Fruit fly (Drosophila melanogaster) whole organism, adult: ENCODE results near the gene CG4829.

Source experiments
- CG12768 ChIP-seq: fragments of 200-800 bp; sonication (Bioruptor generic); optimal IDR thresholded peaks from 2 replicates; lab custom pipeline; 2017; ENCODE audit warnings: missing biosample characterization, missing genetic modification characterization, mild to moderate bottlenecking, moderate library complexity, missing genetic modification reagents
- CG14711 ChIP-seq: fragments of 200-800 bp; sonication (Bioruptor generic); optimal IDR thresholded peaks from 2 replicates; lab custom pipeline; 2018; ENCODE audit warnings: missing biosample characterization, mild to moderate bottlenecking, missing genetic modification characterization, moderate library complexity
- CG1620 ChIP-seq: fragments of 200-800 bp; sonication (Bioruptor generic); optimal IDR thresholded peaks from 2 replicates; lab custom pipeline; 2016; ENCODE audit warnings: missing biosample characterization, missing genetic modification characterization
- CG7045 ChIP-seq: fragments of 200-800 bp; sonication (Bioruptor generic); optimal IDR thresholded peaks from 2 replicates; lab custom pipeline; 2017; ENCODE audit warnings: missing biosample characterization, mild to moderate bottlenecking, missing genetic modification characterization
- Clk ChIP-seq: fragments of 200-800 bp; sonication (Bioruptor generic); optimal IDR thresholded peaks from 2 replicates; lab custom pipeline; 2017; ENCODE audit warnings: missing biosample characterization, missing genetic modification characterization
- Hr96 ChIP-seq: fragments of 200-800 bp; sonication (Bioruptor generic); optimal IDR thresholded peaks from 2 replicates; lab custom pipeline; 2016; ENCODE audit warnings: missing biosample characterization, missing genetic modification characterization
- Mnt ChIP-seq: fragments of 200-800 bp; sonication (Bioruptor generic); optimal IDR thresholded peaks from 2 replicates; lab custom pipeline; 2016; ENCODE audit warnings: missing biosample characterization, mild to moderate bottlenecking, missing genetic modification characterization
- cnc ChIP-seq, 2 experiments: fragments of >200 bp; optimal IDR thresholded peaks; 2 replicates each; lab custom pipeline; 2017
- ovo ChIP-seq: fragments of 200-800 bp; sonication (Bioruptor generic); optimal IDR thresholded peaks from 2 replicates; lab custom pipeline; 2016; ENCODE audit warnings: missing biosample characterization, missing genetic modification characterization
- tj ChIP-seq: fragments of 200-800 bp; sonication (Bioruptor generic); optimal IDR thresholded peaks from 3 replicates; lab custom pipeline; 2017; ENCODE audit warnings: missing biosample characterization, mild to moderate bottlenecking, missing genetic modification characterization, moderate library complexity
- toe ChIP-seq: fragments of 200-800 bp; sonication (Bioruptor generic); optimal IDR thresholded peaks from 2 replicates; lab custom pipeline; 2016; ENCODE audit warnings: missing biosample characterization, missing genetic modification characterization

CG4829 gene

dm6 chrX:16874671-16875070 is 63.2 kb downstream of the CG4829 start:
- TF ChIP-seq Mnt (no peak), toe (GFP tag; lab: Kevin White, UChicago) (no peak), CG12768 (GFP tag; lab: Kevin White, UChicago) (no peak), cnc (optimal IDR thresholded peaks at IDR 0.05; lab: Kevin White, UChicago) (no peak), tj (no peak), ovo (GFP tag; lab: Kevin White, UChicago) (no peak), CG14711 (tag; lab: Kevin White, UChicago) (no peak), Clk (GFP tag; lab: Kevin White, UChicago) (no peak), CG7045 (no peak), Hr96 (GFP tag; lab: Kevin White, UChicago) (no peak), CG1620 (GFP tag; lab: Kevin White, UChicago) (no peak)
